Fruit fly (Drosophila melanogaster) whole organism, pupa: ENCODE results near the gene Peritrophin-15b.

Experiments used
- CG10348 ChIP-seq: fragments of 200-800 bp; sonication (Bioruptor generic); IDR thresholded peaks from 2 replicates; pipeline ENCODE4 v1.3.6; 2022; ENCODE audit warnings: missing biosample characterization, missing genetic modification characterization
- CG13204 ChIP-seq: fragments of 200-800 bp; sonication (Bioruptor generic); optimal IDR thresholded peaks from 2 replicates; lab custom pipeline; 2018; ENCODE audit warnings: missing biosample characterization, mild to moderate bottlenecking, missing genetic modification characterization, moderate library complexity
- CG14655 ChIP-seq: fragments of 200-800 bp; sonication (Bioruptor generic); optimal IDR thresholded peaks from 3 replicates; lab custom pipeline; 2017; ENCODE audit warnings: mild to moderate bottlenecking, missing biosample characterization, missing genetic modification reagents, missing genetic modification characterization
- CG15710 ChIP-seq: fragments of 200-800 bp; sonication (Bioruptor generic); optimal IDR thresholded peaks from 2 replicates; lab custom pipeline; 2018; ENCODE audit warnings: missing biosample characterization, mild to moderate bottlenecking, missing genetic modification characterization, moderate library complexity
- CG17806 ChIP-seq: fragments of 200-800 bp; sonication (Bioruptor generic); optimal IDR thresholded peaks from 2 replicates; lab custom pipeline; 2018; ENCODE audit warnings: missing biosample characterization, mild to moderate bottlenecking, missing genetic modification characterization, moderate library complexity
- CG32121 ChIP-seq: fragments of 200-800 bp; sonication (Bioruptor generic); IDR thresholded peaks from 2 replicates; pipeline ENCODE4 v1.3.6; 2022; ENCODE audit warnings: missing biosample characterization, missing genetic modification characterization
- CG34367 ChIP-seq: fragments of 200-800 bp; sonication (Bioruptor generic); optimal IDR thresholded peaks from 2 replicates; lab custom pipeline; 2018; ENCODE audit warnings: missing biosample characterization, mild to moderate bottlenecking, missing genetic modification characterization
- CG4496 ChIP-seq: fragments of 200-800 bp; sonication (Bioruptor generic); IDR thresholded peaks from 3 replicates; pipeline ENCODE4 v1.3.6; 2022; ENCODE audit warnings: missing biosample characterization, missing genetic modification characterization
- CG8159 ChIP-seq: fragments of 200-800 bp; sonication (Bioruptor generic); optimal IDR thresholded peaks from 3 replicates; lab custom pipeline; 2018; ENCODE audit warnings: missing biosample characterization, mild to moderate bottlenecking, missing genetic modification characterization, moderate library complexity
- CG8301 ChIP-seq: fragments of 200-800 bp; sonication (Bioruptor generic); optimal IDR thresholded peaks from 2 replicates; lab custom pipeline; 2018; ENCODE audit warnings: missing biosample characterization, mild to moderate bottlenecking, missing genetic modification characterization
- CG9948 ChIP-seq: fragments of 200-800 bp; sonication (Bioruptor generic); optimal IDR thresholded peaks from 2 replicates; lab custom pipeline; 2018; ENCODE audit warnings: missing biosample characterization, mild to moderate bottlenecking, missing genetic modification characterization, moderate library complexity
- D1 ChIP-seq: fragments of 200-800 bp; sonication (Bioruptor generic); optimal IDR thresholded peaks from 2 replicates; lab custom pipeline; 2018; ENCODE audit warnings: missing biosample characterization, mild to moderate bottlenecking, missing genetic modification characterization, moderate library complexity
- EcR ChIP-seq: fragments of 200-800 bp; sonication (Bioruptor generic); optimal IDR thresholded peaks from 3 replicates; lab custom pipeline; 2019; ENCODE audit warnings: missing biosample characterization, missing genetic modification characterization, mild to moderate bottlenecking, moderate library complexity, missing genetic modification reagents
- Ets98B ChIP-seq: fragments of 200-800 bp; sonication (Bioruptor generic); IDR thresholded peaks from 2 replicates; pipeline ENCODE4 v1.3.6; 2022; ENCODE audit warnings: missing biosample characterization, missing genetic modification characterization
- Pif1A ChIP-seq: fragments of 200-800 bp; sonication (Bioruptor generic); optimal IDR thresholded peaks from 3 replicates; lab custom pipeline; 2016; ENCODE audit warnings: missing biosample characterization, missing genetic modification characterization
- Pif1B ChIP-seq: fragments of 200-800 bp; sonication (Bioruptor generic); optimal IDR thresholded peaks from 3 replicates; lab custom pipeline; 2016; ENCODE audit warnings: missing biosample characterization, missing genetic modification characterization
- Snoo ChIP-seq: fragments of 200-800 bp; sonication (Bioruptor generic); optimal IDR thresholded peaks from 3 replicates; lab custom pipeline; 2017; ENCODE audit warnings: missing biosample characterization, mild to moderate bottlenecking, missing genetic modification characterization, inconsistent platforms
- fd96Ca ChIP-seq: fragments of 200-800 bp; sonication (Bioruptor generic); IDR thresholded peaks from 3 replicates; pipeline ENCODE4 v1.3.6; 2022; ENCODE audit warnings: missing biosample characterization, missing genetic modification characterization
- gl ChIP-seq: fragments of 200-800 bp; sonication (Bioruptor generic); optimal IDR thresholded peaks from 2 replicates; lab custom pipeline; 2018; ENCODE audit warnings: missing biosample characterization, mild to moderate bottlenecking, missing genetic modification characterization
- rn ChIP-seq: fragments of 200-800 bp; sonication (Bioruptor generic); IDR thresholded peaks from 2 replicates; pipeline ENCODE4 v1.3.6; 2022; ENCODE audit warnings: missing biosample characterization, missing genetic modification characterization

Gene Peritrophin-15b

dm6 chr2L:8425962-8426759 lies 31.4 kb upstream of the Peritrophin-15b start:
- TF ChIP-seq EcR (GFP tag; lab: Kevin White, UChicago) (no peak), CG8159 (tag; lab: Kevin White, UChicago) (no peak), CG9948 (tag; lab: Kevin White, UChicago) (no peak), fd96Ca (GFP tag; lab: Robert Waterston, UW) (no peak), Ets98B (GFP tag; lab: Robert Waterston, UW) (no peak), CG17806 (tag; lab: Kevin White, UChicago) (no peak), CG4496 (no peak), CG34367 (no peak), CG32121 (GFP tag; lab: Robert Waterston, UW) (no peak), CG8301 (tag; lab: Kevin White, UChicago) (no peak), gl (tag; lab: Kevin White, UChicago) (no peak)
- TF ChIP-seq, all 21 proteins: peak for 0

- peak; percentile 72 for TF ChIP-seq EcR (GFP tag; lab: Kevin White, UChicago)
- TF ChIP-seq CG10348 (GFP tag; lab: Robert Waterston, UW), result no peak
Measured at dm6 chr2L:8425212-8425611, 30.5 kb upstream of the Peritrophin-15b start.

- TF ChIP-seq Snoo (tag; lab: Kevin White, UChicago), result no peak
- TF ChIP-seq CG8301 (tag; lab: Kevin White, UChicago), result no peak
- no peak for TF ChIP-seq fd96Ca (GFP tag; lab: Robert Waterston, UW)
- TF ChIP-seq EcR (GFP tag; lab: Kevin White, UChicago), result no peak
- TF ChIP-seq CG9948 (tag; lab: Kevin White, UChicago), result no peak
- TF ChIP-seq Ets98B (GFP tag; lab: Robert Waterston, UW), result no peak
- TF ChIP-seq CG32121 (GFP tag; lab: Robert Waterston, UW), result no peak
- no peak for TF ChIP-seq D1 (tag; lab: Kevin White, UChicago)
- no peak for TF ChIP-seq CG15710 (tag; lab: Kevin White, UChicago)
- TF ChIP-seq, all 21 proteins: peak for 0
Measured at dm6 chr2L:8424662-8425208, 30.0 kb upstream of the Peritrophin-15b start.

dm6 chr2L:8424090-8424470 lies 29.3 kb upstream of the Peritrophin-15b start:
- TF ChIP-seq CG13204 (GFP tag; lab: Kevin White, UChicago) (peak; percentile 37), gl (tag; lab: Kevin White, UChicago) (peak; percentile 42), CG8301 (tag; lab: Kevin White, UChicago) (no peak), EcR (GFP tag; lab: Kevin White, UChicago) (peak; percentile 78)

dm6 chr2L:8423460-8424089 lies 28.8 kb upstream of the Peritrophin-15b start:
- peak; percentile 24 for TF ChIP-seq Pif1B (GFP tag; lab: Kevin White, UChicago)
- no peak for TF ChIP-seq CG13204 (GFP tag; lab: Kevin White, UChicago)
- no peak for TF ChIP-seq EcR (GFP tag; lab: Kevin White, UChicago)
- TF ChIP-seq Pif1A (GFP tag; lab: Kevin White, UChicago), result peak; percentile 16
- peak; percentile 4 for TF ChIP-seq CG15710 (tag; lab: Kevin White, UChicago)
- peak; percentile 30 for TF ChIP-seq CG8159 (tag; lab: Kevin White, UChicago)

dm6 chr2L:8423047-8423446 lies 28.3 kb upstream of the Peritrophin-15b start:
- TF ChIP-seq CG15710 (tag; lab: Kevin White, UChicago) (no peak), CG8159 (tag; lab: Kevin White, UChicago) (no peak), rn (GFP tag; lab: Robert Waterston, UW) (no peak), CG32121 (GFP tag; lab: Robert Waterston, UW) (no peak), Pif1B (GFP tag; lab: Kevin White, UChicago) (no peak), CG34367 (no peak), EcR (GFP tag; lab: Kevin White, UChicago) (no peak), Ets98B (GFP tag; lab: Robert Waterston, UW) (no peak), CG14655 (GFP tag; lab: Kevin White, UChicago) (no peak), D1 (tag; lab: Kevin White, UChicago) (no peak), Pif1A (GFP tag; lab: Kevin White, UChicago) (no peak), gl (tag; lab: Kevin White, UChicago) (no peak), CG17806 (tag; lab: Kevin White, UChicago) (no peak), CG4496 (no peak), CG13204 (GFP tag; lab: Kevin White, UChicago) (no peak), CG10348 (GFP tag; lab: Robert Waterston, UW) (no peak)
